Fruit fly (Drosophila melanogaster) whole organism, prepupa: ENCODE measurements around the gene CG15696.
A peak's percentile ranks its signal among the peaks of the same experiment; 100 is the strongest.

Source experiments
- CG10631 ChIP-seq: fragments of 200-800 bp; sonication (Bioruptor generic); optimal IDR thresholded peaks from 2 replicates; lab custom pipeline; 2016; ENCODE audit warnings: missing biosample characterization, missing genetic modification characterization
- CG11762 ChIP-seq: fragments of 200-800 bp; sonication (Bioruptor generic); optimal IDR thresholded peaks from 3 replicates; lab custom pipeline; 2016; ENCODE audit warnings: missing biosample characterization, missing genetic modification characterization; ENCODE audit not compliant: insufficient read depth
- CG11902 ChIP-seq: fragments of 200-800 bp; sonication (Bioruptor generic); optimal IDR thresholded peaks from 3 replicates; lab custom pipeline; 2016; ENCODE audit warnings: missing biosample characterization, missing genetic modification characterization
- CG1621 ChIP-seq: fragments of 200-800 bp; sonication (Bioruptor generic); optimal IDR thresholded peaks from 3 replicates; lab custom pipeline; 2018; ENCODE audit warnings: missing biosample characterization, mild to moderate bottlenecking, missing genetic modification characterization
- CG3032 ChIP-seq: fragments of 200-800 bp; optimal IDR thresholded peaks from 2 replicates; lab custom pipeline; 2019; ENCODE audit warnings: missing biosample characterization, mild to moderate bottlenecking, missing genetic modification characterization, moderate library complexity
- CG31627 ChIP-seq: fragments of 200-800 bp; sonication (Bioruptor generic); optimal IDR thresholded peaks from 3 replicates; lab custom pipeline; 2016; ENCODE audit warnings: missing biosample characterization, missing genetic modification characterization
- CG32006 ChIP-seq: fragments of 200-800 bp; sonication (Bioruptor generic); optimal IDR thresholded peaks from 3 replicates; lab custom pipeline; 2017; ENCODE audit warnings: missing biosample characterization, mild to moderate bottlenecking, missing genetic modification characterization
- CG34406 ChIP-seq: fragments of 200-800 bp; sonication (Bioruptor generic); optimal IDR thresholded peaks from 3 replicates; lab custom pipeline; 2016; ENCODE audit warnings: missing biosample characterization, missing genetic modification characterization
- CG3919 ChIP-seq: fragments of 200-800 bp; sonication (Bioruptor generic); optimal IDR thresholded peaks from 3 replicates; lab custom pipeline; 2016; ENCODE audit warnings: missing biosample characterization, missing genetic modification characterization
- CG4318 ChIP-seq: fragments of 200-800 bp; sonication (Bioruptor generic); optimal IDR thresholded peaks from 3 replicates; lab custom pipeline; 2017; ENCODE audit warnings: missing biosample characterization, mild to moderate bottlenecking, missing genetic modification characterization
- CG6792 ChIP-seq: fragments of 200-800 bp; sonication (Bioruptor generic); optimal IDR thresholded peaks from 3 replicates; lab custom pipeline; 2016; ENCODE audit warnings: missing biosample characterization, missing genetic modification characterization
- CG6808 ChIP-seq: fragments of 200-800 bp; sonication (Bioruptor generic); optimal IDR thresholded peaks from 3 replicates; lab custom pipeline; 2017; ENCODE audit warnings: missing biosample characterization, missing genetic modification characterization, mild to moderate bottlenecking, moderate library complexity, missing genetic modification reagents
- CG7368 ChIP-seq: fragments of 200-800 bp; sonication (Bioruptor generic); optimal IDR thresholded peaks from 3 replicates; lab custom pipeline; 2016; ENCODE audit warnings: missing biosample characterization, missing genetic modification characterization
- CG8632 ChIP-seq: fragments of 200-800 bp; sonication (Bioruptor generic); optimal IDR thresholded peaks from 3 replicates; lab custom pipeline; 2016; ENCODE audit warnings: missing biosample characterization, missing genetic modification characterization
- Eip78C ChIP-seq: fragments of 200-800 bp; sonication (Bioruptor generic); peaks from one replicate; lab custom pipeline; 2016; ENCODE audit warnings: missing biosample characterization, missing genetic modification characterization
- Eip93F ChIP-seq: fragments of 200-800 bp; sonication (Bioruptor generic); optimal IDR thresholded peaks from 2 replicates; lab custom pipeline; 2016; ENCODE audit warnings: missing biosample characterization, mild to moderate bottlenecking, missing genetic modification characterization
- Ets21C ChIP-seq: fragments of 200-800 bp; sonication (Bioruptor generic); optimal IDR thresholded peaks from 3 replicates; lab custom pipeline; 2016; ENCODE audit warnings: missing biosample characterization, missing genetic modification characterization
- Gug ChIP-seq: fragments of 200-800 bp; sonication (Bioruptor generic); IDR thresholded peaks from 2 replicates; pipeline ENCODE4 v1.3.6; 2022; ENCODE audit warnings: missing biosample characterization, missing genetic modification characterization
- Hr38 ChIP-seq: sonication (Bioruptor generic); optimal IDR thresholded peaks from 2 replicates; lab custom pipeline; 2016; ENCODE audit warnings: missing biosample characterization, missing genetic modification characterization
- Hr39 ChIP-seq: fragments of 200-800 bp; sonication (Bioruptor generic); optimal IDR thresholded peaks from 2 replicates; lab custom pipeline; 2016; ENCODE audit warnings: missing biosample characterization, missing genetic modification characterization
- Hr4 ChIP-seq: fragments of 200-800 bp; sonication (Bioruptor generic); optimal IDR thresholded peaks from 3 replicates; lab custom pipeline; 2016; ENCODE audit warnings: missing biosample characterization, missing genetic modification characterization
- Lpt ChIP-seq: fragments of 200-800 bp; sonication (Bioruptor generic); optimal IDR thresholded peaks from 3 replicates; lab custom pipeline; 2016; ENCODE audit warnings: missing biosample characterization, missing genetic modification characterization
- OdsH ChIP-seq: fragments of 200-800 bp; sonication (Bioruptor generic); optimal IDR thresholded peaks from 3 replicates; lab custom pipeline; 2016; ENCODE audit warnings: missing biosample characterization, missing genetic modification characterization
- Sox102F ChIP-seq: fragments of 200-800 bp; sonication (Bioruptor generic); optimal IDR thresholded peaks from 2 replicates; lab custom pipeline; 2016; ENCODE audit warnings: missing biosample characterization, mild to moderate bottlenecking, missing genetic modification characterization
- Sox14 ChIP-seq: fragments of 200-800 bp; sonication (Bioruptor generic); optimal IDR thresholded peaks from 3 replicates; lab custom pipeline; 2016; ENCODE audit warnings: missing biosample characterization, missing genetic modification characterization
- Sox15 ChIP-seq: fragments of 200-800 bp; sonication (Bioruptor generic); optimal IDR thresholded peaks from 3 replicates; lab custom pipeline; 2016; ENCODE audit warnings: missing biosample characterization, missing genetic modification characterization
- achi ChIP-seq: fragments of 200-800 bp; sonication (Bioruptor generic); optimal IDR thresholded peaks from 3 replicates; lab custom pipeline; 2016; ENCODE audit warnings: missing biosample characterization, missing genetic modification characterization
- acj6 ChIP-seq: fragments of 200-800 bp; sonication (Bioruptor generic); optimal IDR thresholded peaks from 3 replicates; lab custom pipeline; 2016; ENCODE audit warnings: missing biosample characterization, missing genetic modification characterization
- eg ChIP-seq: fragments of 200-800 bp; sonication (Bioruptor generic); IDR thresholded peaks from 3 replicates; pipeline ENCODE4 v1.3.6; 2022; ENCODE audit warnings: missing biosample characterization, missing genetic modification characterization
- fd59A ChIP-seq: fragments of 200-800 bp; sonication (Bioruptor generic); optimal IDR thresholded peaks from 2 replicates; lab custom pipeline; 2017; ENCODE audit warnings: missing biosample characterization, mild to moderate bottlenecking, missing genetic modification characterization, missing genetic modification reagents
- fkh ChIP-seq: fragments of 200-800 bp; sonication (Bioruptor generic); optimal IDR thresholded peaks from 3 replicates; lab custom pipeline; 2017; ENCODE audit warnings: missing biosample characterization, mild to moderate bottlenecking, missing genetic modification characterization, moderate library complexity
- lz ChIP-seq: fragments of 200-800 bp; sonication (Bioruptor generic); optimal IDR thresholded peaks from 3 replicates; lab custom pipeline; 2016; ENCODE audit warnings: missing biosample characterization, missing genetic modification characterization
- pdm3 ChIP-seq: fragments of 200-800 bp; sonication (Bioruptor generic); optimal IDR thresholded peaks from 3 replicates; lab custom pipeline; 2016; ENCODE audit warnings: missing biosample characterization, missing genetic modification characterization
- salr ChIP-seq, 2 experiments: fragments of 200-800 bp; sonication (Bioruptor generic); optimal IDR thresholded peaks; 3 replicates each; lab custom pipeline; 2016 to 2018; ENCODE audit warnings: missing biosample characterization in 2 of 2, missing genetic modification characterization in 2 of 2, mild to moderate bottlenecking in 1 of 2
- ss ChIP-seq, 2 experiments: fragments of 200-800 bp; sonication (Bioruptor generic); optimal IDR thresholded peaks; 2 replicates in 1 of 2; 3 replicates in 1 of 2; lab custom pipeline; 2017 to 2018; ENCODE audit warnings: mild to moderate bottlenecking in 2 of 2, missing biosample characterization in 2 of 2, missing genetic modification characterization in 2 of 2, moderate library complexity in 1 of 2
- svp ChIP-seq: fragments of 200-800 bp; sonication (Bioruptor generic); peaks from one replicate; lab custom pipeline; 2016; ENCODE audit warnings: missing biosample characterization, missing genetic modification characterization
- vri ChIP-seq: fragments of 200-800 bp; sonication (Bioruptor generic); optimal IDR thresholded peaks from 3 replicates; lab custom pipeline; 2016; ENCODE audit warnings: missing biosample characterization, mild to moderate bottlenecking, missing genetic modification characterization

The CG15696 gene

dm6 chr3R:20846768-20847167 is at the start of gene CG15696:
TSS of gene CG15696 (plus strand) at chr3R:20847068.
- TF ChIP-seq Gug (no peak), lz (GFP tag; lab: Kevin White, UChicago) (no peak), CG6792 (GFP tag; lab: Kevin White, UChicago) (no peak), Sox102F (GFP tag; lab: Kevin White, UChicago) (no peak), eg (GFP tag; lab: Robert Waterston, UW) (no peak), Sox14 (GFP tag; lab: Kevin White, UChicago) (no peak), acj6 (no peak), Sox15 (GFP tag; lab: Kevin White, UChicago) (no peak), achi (no peak), CG8632 (no peak), Hr4 (GFP tag; lab: Kevin White, UChicago) (no peak), Lpt (GFP tag; lab: Kevin White, UChicago) (no peak), CG32006 (GFP tag; lab: Kevin White, UChicago) (no peak), Hr38 (GFP tag; lab: Kevin White, UChicago) (no peak), CG3919 (GFP tag; lab: Kevin White, UChicago) (no peak), OdsH (GFP tag; lab: Kevin White, UChicago) (no peak), CG31627 (GFP tag; lab: Kevin White, UChicago) (no peak), fkh (no peak), salr (GFP tag; optimal IDR thresholded peaks at IDR 0.05; lab: Kevin White, UChicago) (no peak)

- TF ChIP-seq Hr4 (GFP tag; lab: Kevin White, UChicago) (no peak), CG8632 (no peak), CG3032 (tag; lab: Kevin White, UChicago) (no peak), CG7368 (GFP tag; lab: Kevin White, UChicago) (no peak), Sox102F (GFP tag; lab: Kevin White, UChicago) (no peak), svp (GFP tag; lab: Kevin White, UChicago) (no peak), achi (no peak), Hr39 (GFP tag; lab: Kevin White, UChicago) (no peak), Ets21C (GFP tag; lab: Kevin White, UChicago) (no peak)
Measured at dm6 chr3R:20802253-20802652, 44.6 kb upstream of the CG15696 start.

dm6 chr3R:20816008-20816407 is 30.9 kb upstream of the CG15696 start, which contains the start of gene Fancd2:
TSS of gene Fancd2 (minus strand) at chr3R:20816190.
- TF ChIP-seq vri (GFP tag; lab: Kevin White, UChicago) (no peak), fd59A (GFP tag; lab: Kevin White, UChicago) (no peak), acj6 (no peak), ss (GFP tag; optimal IDR thresholded peaks at IDR 0.05; lab: Kevin White, UChicago) (no peak), CG11902 (GFP tag; lab: Kevin White, UChicago) (no peak), lz (GFP tag; lab: Kevin White, UChicago) (no peak), CG6792 (GFP tag; lab: Kevin White, UChicago) (no peak), CG10631 (GFP tag; lab: Kevin White, UChicago) (no peak), Gug (no peak), CG3919 (GFP tag; lab: Kevin White, UChicago) (no peak), Sox102F (GFP tag; lab: Kevin White, UChicago) (no peak), CG34406 (no peak), CG8632 (no peak), salr (GFP tag; optimal IDR thresholded peaks at IDR 0.05; lab: Kevin White, UChicago) (no peak), svp (GFP tag; lab: Kevin White, UChicago) (no peak), Eip93F (GFP tag; lab: Kevin White, UChicago) (no peak), CG6808 (GFP tag; lab: Kevin White, UChicago) (no peak)

dm6 chr3R:20818237-20818636 is 28.6 kb upstream of the CG15696 start:
- TF ChIP-seq Eip78C (GFP tag; lab: Kevin White, UChicago) (peak; percentile 47), CG4318 (no peak), pdm3 (no peak), CG1621 (no peak), CG11762 (GFP tag; lab: Kevin White, UChicago) (no peak), Hr39 (GFP tag; lab: Kevin White, UChicago) (no peak), CG34406 (no peak)
